Worm (Caenorhabditis elegans) whole organism, L1 larva: ENCODE measurements around the gene F32D8.14.

Source experiments
- C04F5.9 ChIP-seq: sonication (generic microtip); optimal IDR thresholded peaks from 2 replicates; lab custom pipeline; 2016; ENCODE audit warnings: missing genetic modification characterization, missing compliant biosample characterization
- Y116A8C.19 ChIP-seq: sonication (generic microtip); optimal IDR thresholded peaks from 2 replicates; lab custom pipeline; 2016; ENCODE audit warnings: missing compliant biosample characterization, missing genetic modification characterization, borderline replicate concordance
- aha-1 ChIP-seq: fragments of 150-350 bp; optimal IDR thresholded peaks from 2 replicates; lab custom pipeline; 2014; ENCODE audit warnings: missing biosample characterization, missing genetic modification characterization
- alr-1 ChIP-seq: fragments of 200-800 bp; sonication (Bioruptor generic); optimal IDR thresholded peaks from 2 replicates; lab custom pipeline; 2018; ENCODE audit warnings: borderline replicate concordance, mild to moderate bottlenecking, missing genetic modification characterization, missing compliant biosample characterization
- aly-2 ChIP-seq: fragments of 150-350 bp; optimal IDR thresholded peaks from 2 replicates; lab custom pipeline; 2014; ENCODE audit warnings: missing biosample characterization, missing genetic modification characterization
- blmp-1 ChIP-seq: fragments of 150-350 bp; optimal IDR thresholded peaks from 2 replicates; lab custom pipeline; 2014; ENCODE audit warnings: missing biosample characterization, missing genetic modification characterization
- ceh-8 ChIP-seq: fragments of 200-800 bp; sonication (Bioruptor generic); optimal IDR thresholded peaks from 2 replicates; lab custom pipeline; 2018; ENCODE audit warnings: mild to moderate bottlenecking, missing genetic modification characterization, moderate library complexity, missing compliant biosample characterization
- ceh-82 ChIP-seq, 3 experiments: fragments of 150-350 bp in 1 of 3; sonication (generic microtip) in 2 of 3; optimal IDR thresholded peaks; 2 replicates each; lab custom pipeline; 2014 to 2017; ENCODE audit warnings: missing biosample characterization in 3 of 3, missing genetic modification characterization in 3 of 3
- ceh-90 ChIP-seq: sonication (generic microtip); optimal IDR thresholded peaks from 2 replicates; lab custom pipeline; 2016; ENCODE audit warnings: missing genetic modification characterization, missing compliant biosample characterization
- efl-1 ChIP-seq, 4 experiments: fragments of 150-350 bp; optimal IDR thresholded peaks in 3 of 4; peaks in 1 of 4; 1 replicate in 1 of 4; 2 replicates in 3 of 4; lab custom pipeline; 2014; ENCODE audit warnings: missing biosample characterization in 2 of 4, missing genetic modification characterization in 2 of 4, missing genetic modification reagents in 2 of 4
- egl-13 ChIP-seq: sonication (generic microtip); optimal IDR thresholded peaks from 2 replicates; lab custom pipeline; 2016; ENCODE audit warnings: missing genotype, missing genetic modification reagents, missing genetic modification characterization, missing compliant biosample characterization
- elt-2 ChIP-seq: sonication (generic microtip); optimal IDR thresholded peaks from 2 replicates; lab custom pipeline; 2016; ENCODE audit warnings: missing genetic modification characterization, mild to moderate bottlenecking, inconsistent platforms, missing compliant biosample characterization, missing genetic modification reagents
- elt-3 ChIP-seq, 6 experiments: fragments of 150-350 bp in 1 of 6; sonication (generic microtip); optimal IDR thresholded peaks; 2 replicates each; lab custom pipeline; 2017 to 2018; ENCODE audit warnings: missing biosample characterization in 6 of 6, missing genetic modification characterization in 6 of 6, inconsistent platforms in 1 of 6
- ets-5 ChIP-seq: fragments of 200-800 bp; sonication (Bioruptor generic); IDR thresholded peaks from 2 replicates; pipeline ENCODE4 v1.3.6; 2022; ENCODE audit warnings: missing genetic modification characterization, missing compliant biosample characterization
- fkh-10 ChIP-seq: sonication (generic microtip); optimal IDR thresholded peaks from 2 replicates; lab custom pipeline; 2017; ENCODE audit warnings: missing biosample characterization, missing genetic modification reagents, missing genetic modification characterization
- fkh-8 ChIP-seq: sonication (generic microtip); optimal IDR thresholded peaks from 2 replicates; lab custom pipeline; 2016; ENCODE audit warnings: mild to moderate bottlenecking, missing genetic modification characterization, missing compliant biosample characterization
- hlh-17 ChIP-seq: fragments of 200-800 bp; sonication (Bioruptor generic); optimal IDR thresholded peaks from 2 replicates; lab custom pipeline; 2018; ENCODE audit warnings: missing genetic modification characterization, mild to moderate bottlenecking, missing compliant biosample characterization, moderate library complexity, borderline replicate concordance
- hlh-4 ChIP-seq: sonication (generic microtip); optimal IDR thresholded peaks from 2 replicates; lab custom pipeline; 2016; ENCODE audit warnings: mild to moderate bottlenecking, missing genetic modification characterization, missing compliant biosample characterization
- hpl-2 ChIP-seq: fragments of 150-350 bp; optimal IDR thresholded peaks from 2 replicates; lab custom pipeline; 2014; ENCODE audit warnings: missing biosample characterization, missing genetic modification reagents, missing genetic modification characterization
- irx-1 ChIP-seq: sonication (generic microtip); optimal IDR thresholded peaks from 2 replicates; lab custom pipeline; 2016; ENCODE audit warnings: missing genetic modification characterization, missing compliant biosample characterization
- isw-1 ChIP-seq: fragments of 200-800 bp; sonication (Bioruptor generic); IDR thresholded peaks from 2 replicates; pipeline ENCODE4 v1.3.6; 2022; ENCODE audit warnings: missing genetic modification characterization, missing compliant biosample characterization
- lin-13 ChIP-seq: fragments of 150-350 bp; optimal IDR thresholded peaks from 2 replicates; lab custom pipeline; 2014; ENCODE audit warnings: missing biosample characterization, missing genetic modification reagents, missing genetic modification characterization
- lin-14 ChIP-seq: fragments of 200-800 bp; sonication (Bioruptor generic); optimal IDR thresholded peaks from 2 replicates; lab custom pipeline; 2018; ENCODE audit warnings: mild to moderate bottlenecking, missing genetic modification characterization, moderate library complexity, missing compliant biosample characterization
- lir-3 ChIP-seq: sonication (generic microtip); optimal IDR thresholded peaks from 2 replicates; lab custom pipeline; 2016; ENCODE audit warnings: mild to moderate bottlenecking, missing genetic modification characterization, moderate library complexity, missing compliant biosample characterization; ENCODE audit not compliant: poor library complexity
- lsy-2 ChIP-seq, 2 experiments: fragments of 150-350 bp; optimal IDR thresholded peaks; 2 replicates each; lab custom pipeline; 2014; ENCODE audit warnings: missing biosample characterization in 2 of 2, missing genetic modification characterization in 2 of 2
- mdl-1 ChIP-seq, 2 experiments: fragments of 150-350 bp; optimal IDR thresholded peaks; 2 replicates each; lab custom pipeline; 2014 to 2017; ENCODE audit warnings: missing biosample characterization in 2 of 2, missing genetic modification characterization in 2 of 2, inconsistent platforms in 1 of 2
- mef-2 ChIP-seq: fragments of 150-350 bp; optimal IDR thresholded peaks from 2 replicates; lab custom pipeline; 2014; ENCODE audit warnings: missing biosample characterization, missing genetic modification characterization
- mep-1 ChIP-seq: fragments of 150-350 bp; optimal IDR thresholded peaks from 2 replicates; lab custom pipeline; 2014; ENCODE audit warnings: missing biosample characterization, missing genetic modification characterization
- nhr-11 ChIP-seq: fragments of 150-350 bp; optimal IDR thresholded peaks from 2 replicates; lab custom pipeline; 2014; ENCODE audit warnings: missing biosample characterization, missing genetic modification characterization
- nhr-12 ChIP-seq: sonication (generic microtip); optimal IDR thresholded peaks from 2 replicates; lab custom pipeline; 2017; ENCODE audit warnings: missing biosample characterization, missing genetic modification characterization
- nhr-20 ChIP-seq: sonication (generic microtip); optimal IDR thresholded peaks from 2 replicates; lab custom pipeline; 2016; ENCODE audit warnings: mild to moderate bottlenecking, missing genetic modification characterization, missing compliant biosample characterization
- nhr-47 ChIP-seq: sonication (generic microtip); optimal IDR thresholded peaks from 2 replicates; lab custom pipeline; 2016; ENCODE audit warnings: mild to moderate bottlenecking, missing genetic modification characterization, moderate library complexity, missing compliant biosample characterization
- nhr-71 ChIP-seq: sonication (generic microtip); optimal IDR thresholded peaks from 2 replicates; lab custom pipeline; 2016; ENCODE audit warnings: mild to moderate bottlenecking, missing genetic modification characterization, moderate library complexity, missing compliant biosample characterization
- nhr-76 ChIP-seq: sonication (generic microtip); optimal IDR thresholded peaks from 2 replicates; lab custom pipeline; 2017; ENCODE audit warnings: missing biosample characterization, missing genetic modification characterization
- nhr-77 ChIP-seq: fragments of 150-350 bp; optimal IDR thresholded peaks from 2 replicates; lab custom pipeline; 2014; ENCODE audit warnings: missing biosample characterization, missing genetic modification characterization
- nhr-84 ChIP-seq: sonication (generic microtip); optimal IDR thresholded peaks from 2 replicates; lab custom pipeline; 2017; ENCODE audit warnings: missing biosample characterization, missing genetic modification characterization
- nhr-85 ChIP-seq: sonication (generic microtip); peaks from one replicate; lab custom pipeline; 2016; ENCODE audit warnings: missing genetic modification characterization, inconsistent platforms, missing compliant biosample characterization
- pag-3 ChIP-seq: sonication (generic microtip); optimal IDR thresholded peaks from 2 replicates; lab custom pipeline; 2017; ENCODE audit warnings: missing genetic modification characterization, mild to moderate bottlenecking, missing compliant biosample characterization, antibody characterized with exemption, borderline replicate concordance; ENCODE audit not compliant: insufficient read depth
- pax-3 ChIP-seq: fragments of 200-800 bp; sonication (Bioruptor generic); optimal IDR thresholded peaks from 2 replicates; lab custom pipeline; 2018; ENCODE audit warnings: mild to moderate bottlenecking, missing genetic modification characterization, moderate library complexity, missing compliant biosample characterization
- rnt-1 ChIP-seq: sonication (generic microtip); optimal IDR thresholded peaks from 2 replicates; lab custom pipeline; 2016; ENCODE audit warnings: mild to moderate bottlenecking, missing genetic modification characterization, moderate library complexity, missing compliant biosample characterization
- skn-1 ChIP-seq: fragments of 150-350 bp; optimal IDR thresholded peaks from 2 replicates; lab custom pipeline; 2014; ENCODE audit warnings: missing biosample characterization, missing genetic modification characterization
- sptf-1 ChIP-seq: fragments of 150-350 bp; optimal IDR thresholded peaks from 2 replicates; lab custom pipeline; 2014; ENCODE audit warnings: missing biosample characterization, missing genetic modification characterization
- tbx-2 ChIP-seq: sonication (generic microtip); optimal IDR thresholded peaks from 2 replicates; lab custom pipeline; 2016; ENCODE audit warnings: missing genetic modification characterization, missing compliant biosample characterization
- tlp-1 ChIP-seq: fragments of 150-350 bp; optimal IDR thresholded peaks from 2 replicates; lab custom pipeline; 2014; ENCODE audit warnings: missing biosample characterization, missing genetic modification characterization
- unc-130 ChIP-seq: fragments of 150-350 bp; optimal IDR thresholded peaks from 2 replicates; lab custom pipeline; 2017; ENCODE audit warnings: missing biosample characterization, missing genetic modification characterization, inconsistent platforms
- unc-62 ChIP-seq: fragments of 150-350 bp; optimal IDR thresholded peaks from 2 replicates; lab custom pipeline; 2014; ENCODE audit warnings: missing biosample characterization, missing genetic modification reagents, missing genetic modification characterization
- unc-86 ChIP-seq: sonication (generic microtip); optimal IDR thresholded peaks from 2 replicates; lab custom pipeline; 2016; ENCODE audit warnings: missing genetic modification characterization, missing compliant biosample characterization
- zip-4 ChIP-seq: fragments of 200-800 bp; sonication (Bioruptor generic); optimal IDR thresholded peaks from 2 replicates; lab custom pipeline; 2018; ENCODE audit warnings: mild to moderate bottlenecking, missing genetic modification characterization, moderate library complexity, missing compliant biosample characterization
- ztf-11 ChIP-seq, 2 experiments: sonication (generic microtip); optimal IDR thresholded peaks; 2 replicates each; lab custom pipeline; 2016 to 2017; ENCODE audit warnings: missing genetic modification characterization in 2 of 2, missing biosample characterization in 1 of 2, missing compliant biosample characterization in 1 of 2
- ztf-4 ChIP-seq: fragments of 150-350 bp; optimal IDR thresholded peaks from 2 replicates; lab custom pipeline; 2014; ENCODE audit warnings: missing biosample characterization, missing genetic modification characterization

F32D8.14 gene

ce11 chrV:10939990-10940570 is 45.5 kb upstream of the F32D8.14 start (continued):
- TF ChIP-seq efl-1 (optimal IDR thresholded peaks at IDR 0.05; lab: Kevin White, UChicago) (no peak), efl-1 (GFP tag; optimal IDR thresholded peaks at IDR 0.05 in 1 of 2; lab: Kevin White, UChicago) (peak in 1 of 2 experiments; percentile 70), hlh-4 (tag; lab: Kevin White, UChicago) (no peak), lin-13 (no peak), tlp-1 (tag; lab: Kevin White, UChicago) (no peak), fkh-8 (tag; lab: Kevin White, UChicago) (no peak), unc-130 (tag; lab: Kevin White, UChicago) (no peak), C04F5.9 (tag; lab: Kevin White, UChicago) (no peak), nhr-76 (no peak), tbx-2 (tag; lab: Kevin White, UChicago) (no peak), sptf-1 (tag; lab: Kevin White, UChicago) (no peak), nhr-85 (tag; lab: Kevin White, UChicago) (peak; percentile 92), ceh-8 (GFP tag; lab: Kevin White, UChicago) (no peak), ets-5 (GFP tag; lab: Robert Waterston, UW) (no peak)
- TF ChIP-seq, all 84 proteins: peak for 5

ce11 chrV:10938739-10939138 is 44.2 kb upstream of the F32D8.14 start, which contains the start of gene F17C11.11:
F17C11.11 (minus strand) TSS chrV:10938817.
- TF ChIP-seq nhr-77 (tag; lab: Kevin White, UChicago): no peak
- TF ChIP-seq nhr-11 (tag; lab: Kevin White, UChicago): no peak
- no peak for TF ChIP-seq isw-1 (GFP tag; lab: Robert Waterston, UW)
- no peak for TF ChIP-seq aha-1 (tag; lab: Kevin White, UChicago)
- no peak for TF ChIP-seq pax-3 (tag; lab: Kevin White, UChicago)
- TF ChIP-seq mdl-1 (tag; optimal IDR thresholded peaks at IDR 0.05; lab: Kevin White, UChicago): peak in 1 of 2 experiments; percentile 32
- no peak for TF ChIP-seq unc-86 (tag; lab: Kevin White, UChicago)
- TF ChIP-seq irx-1: no peak
- no peak for TF ChIP-seq unc-62 (GFP tag; lab: Kevin White, UChicago)
- no peak for TF ChIP-seq tlp-1 (tag; lab: Kevin White, UChicago)
- TF ChIP-seq mep-1 (tag; lab: Kevin White, UChicago): peak; percentile 3
- no peak for TF ChIP-seq hlh-4 (tag; lab: Kevin White, UChicago)
- TF ChIP-seq nhr-47 (tag; lab: Kevin White, UChicago): no peak
- TF ChIP-seq egl-13 (tag; lab: Kevin White, UChicago): no peak
- TF ChIP-seq elt-2: peak; percentile 73
- no peak for TF ChIP-seq nhr-84
- TF ChIP-seq hpl-2 (GFP tag; lab: Kevin White, UChicago): no peak
- no peak for TF ChIP-seq sptf-1 (tag; lab: Kevin White, UChicago)
- TF ChIP-seq mef-2 (tag; lab: Kevin White, UChicago): no peak
- peak; percentile 27 for TF ChIP-seq lin-14 (GFP tag; lab: Kevin White, UChicago)
- no peak for TF ChIP-seq hlh-17 (GFP tag; lab: Kevin White, UChicago)
- TF ChIP-seq Y116A8C.19 (tag; lab: Kevin White, UChicago): no peak
- no peak for TF ChIP-seq ceh-90
- TF ChIP-seq fkh-10 (GFP tag; lab: Kevin White, UChicago): no peak
- TF ChIP-seq lsy-2 (tag; optimal IDR thresholded peaks at IDR 0.05; lab: Kevin White, UChicago): peak in 1 of 2 experiments; percentile 1
- peak; percentile 10 for TF ChIP-seq nhr-20 (tag; lab: Kevin White, UChicago)
- TF ChIP-seq blmp-1 (tag; lab: Kevin White, UChicago): no peak
- peak; percentile 72 for TF ChIP-seq skn-1 (tag; lab: Kevin White, UChicago)
- TF ChIP-seq ceh-82 (tag; optimal IDR thresholded peaks at IDR 0.05; lab: Kevin White, UChicago): no peak
- TF ChIP-seq ztf-11 (tag; optimal IDR thresholded peaks at IDR 0.05; lab: Kevin White, UChicago): no peak
- TF ChIP-seq ceh-8 (GFP tag; lab: Kevin White, UChicago): no peak
- no peak for TF ChIP-seq elt-3 (tag; optimal IDR thresholded peaks at IDR 0.05; lab: Kevin White, UChicago)
- TF ChIP-seq aly-2 (tag; lab: Kevin White, UChicago): no peak
- TF ChIP-seq nhr-12 (tag; lab: Kevin White, UChicago): no peak
- peak; percentile 88 for TF ChIP-seq zip-4 (GFP tag; lab: Kevin White, UChicago)
- no peak for TF ChIP-seq lir-3
- peak; percentile 52 for TF ChIP-seq rnt-1 (tag; lab: Kevin White, UChicago)
- TF ChIP-seq alr-1: no peak
- TF ChIP-seq ztf-4 (tag; lab: Kevin White, UChicago): no peak
- TF ChIP-seq pag-3: no peak
- TF ChIP-seq nhr-71: peak; percentile 48
